Fruit fly (Drosophila melanogaster): ENCODE measurements around the gene Dus4.

Gene Dus4

DNA sequence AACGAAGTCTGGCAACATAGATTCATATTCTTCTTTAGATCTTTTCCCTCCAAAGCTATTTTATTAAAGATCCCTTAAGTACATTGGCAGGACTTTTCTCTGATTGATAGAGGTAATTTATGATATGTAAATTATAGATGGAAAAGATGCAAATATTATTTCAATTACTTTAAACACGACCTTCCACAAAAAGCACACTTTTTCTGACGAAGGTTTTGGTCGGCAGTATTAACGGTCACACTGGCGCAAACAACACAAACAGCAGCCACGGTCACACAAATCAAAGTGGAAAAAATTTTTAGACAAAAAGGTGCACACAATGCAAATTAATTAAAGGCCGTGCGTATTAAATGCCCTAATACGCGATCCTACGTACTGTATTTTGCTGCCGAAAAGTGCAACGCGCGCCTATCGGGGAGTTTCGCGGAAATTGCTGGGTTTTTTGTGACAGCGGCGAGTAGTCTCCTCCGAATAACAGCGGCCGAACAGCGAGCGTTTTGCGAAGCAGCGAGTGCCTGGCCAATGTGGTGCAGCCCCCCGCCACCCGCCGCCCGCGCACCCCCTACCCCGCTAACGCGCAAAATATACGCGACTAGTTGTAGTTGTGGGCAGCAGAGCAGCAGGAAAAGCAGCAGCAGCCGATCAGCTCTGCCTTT is 9.1 kb upstream of the Dus4 start, which contains the start of gene CG10492:
TSS of gene CG10492 (plus strand) at position 219 of the 656 bp plus-strand sequence.
- peak; percentile 53 for TF ChIP-seq Myb (GFP tag; optimal IDR thresholded peaks at IDR 0.05)
- TF ChIP-seq seq (GFP tag; IDR thresholded peaks at IDR 0.05): no peak
- no peak for TF ChIP-seq CG1602 (GFP tag; optimal IDR thresholded peaks at IDR 0.05)
- no peak for TF ChIP-seq Hr51 (GFP tag; optimal IDR thresholded peaks at IDR 0.05)
- TF ChIP-seq CrebB (tag; optimal IDR thresholded peaks at IDR 0.05): peak; percentile 36
- no peak for TF ChIP-seq vfl (GFP tag; optimal IDR thresholded peaks at IDR 0.05)
- TF ChIP-seq CTCF (GFP tag; optimal IDR thresholded peaks at IDR 0.05): peak; percentile 37
- TF ChIP-seq hb (GFP tag; IDR thresholded peaks at IDR 0.05; ENCODE audit: partially characterized antibody): no peak
- TF ChIP-seq pfk (GFP tag; optimal IDR thresholded peaks at IDR 0.05): no peak
- TF ChIP-seq Bgb (GFP tag; IDR thresholded peaks at IDR 0.05; ENCODE audit: partially characterized antibody): peak; percentile 31; the same call in 1 of the 2 replicates
- peak; percentile 19 for TF ChIP-seq Hmr (GFP tag; optimal IDR thresholded peaks at IDR 0.05)
- TF ChIP-seq Dp (GFP tag; optimal IDR thresholded peaks at IDR 0.05): peak; percentile 93
- peak; percentile 49 for TF ChIP-seq CG30020 (tag; optimal IDR thresholded peaks at IDR 0.05)
- TF ChIP-seq phol (tag; optimal IDR thresholded peaks at IDR 0.05): peak; percentile 62
- TF ChIP-seq CG2678 (tag; optimal IDR thresholded peaks at IDR 0.05): no peak
- TF ChIP-seq ATbp (GFP tag; optimal IDR thresholded peaks at IDR 0.05): no peak
- TF ChIP-seq CG18619 (GFP tag; optimal IDR thresholded peaks at IDR 0.05): no peak
- TF ChIP-seq row (GFP tag; IDR thresholded peaks at IDR 0.05): peak; percentile 34; the same call in 2 of the 3 replicates
- peak; percentile 60 for TF ChIP-seq Med (GFP tag)
- peak; percentile 63 for TF ChIP-seq CG2116 (GFP tag; optimal IDR thresholded peaks at IDR 0.05)
- TF ChIP-seq CG12391 (tag; optimal IDR thresholded peaks at IDR 0.05): peak; percentile 7
- TF ChIP-seq CG17186 (GFP tag; optimal IDR thresholded peaks at IDR 0.05): peak; percentile 31
- peak; percentile 26 for TF ChIP-seq CG11504 (tag; optimal IDR thresholded peaks at IDR 0.05)
- TF ChIP-seq Sry-δ (GFP tag; optimal IDR thresholded peaks at IDR 0.05): peak; percentile 52
- TF ChIP-seq NFAT (GFP tag; IDR thresholded peaks at IDR 0.05): peak; percentile 52
- no peak for TF ChIP-seq gro (GFP tag; optimal IDR thresholded peaks at IDR 0.05)
- TF ChIP-seq slp2 (GFP tag; optimal IDR thresholded peaks at IDR 0.05): no peak
- TF ChIP-seq CG3726 (GFP tag; IDR thresholded peaks at IDR 0.05): no peak
- no peak for TF ChIP-seq CG10565 (GFP tag; optimal IDR thresholded peaks at IDR 0.05)
- TF ChIP-seq ftz-f1 (GFP tag; optimal IDR thresholded peaks at IDR 0.05): peak; percentile 81
- TF ChIP-seq CG13123 (GFP tag; optimal IDR thresholded peaks at IDR 0.05): no peak
- peak; percentile 52; the same call in 1 of the 2 replicates for TF ChIP-seq CG3847 (GFP tag; IDR thresholded peaks at IDR 0.05)
- peak; percentile 54 for TF ChIP-seq CG13287 (GFP tag; IDR thresholded peaks at IDR 0.05; ENCODE audit: partially characterized antibody)
- no peak for TF ChIP-seq Dek (tag; optimal IDR thresholded peaks at IDR 0.05)
- no peak for TF ChIP-seq wdn (GFP tag; IDR thresholded peaks at IDR 0.05)
- no peak for TF ChIP-seq sd (tag; optimal IDR thresholded peaks at IDR 0.05)
- TF ChIP-seq zfh2 (GFP tag; optimal IDR thresholded peaks at IDR 0.05): no peak
- peak; percentile 73 for TF ChIP-seq pzg (GFP tag; optimal IDR thresholded peaks at IDR 0.05)
- no peak for TF ChIP-seq CG18011 (GFP tag; optimal IDR thresholded peaks at IDR 0.05)
- TF ChIP-seq CG6854 (GFP tag; optimal IDR thresholded peaks at IDR 0.05): no peak
- no peak for TF ChIP-seq otp (GFP tag; IDR thresholded peaks at IDR 0.05)
- no peak for TF ChIP-seq CG10147 (GFP tag; optimal IDR thresholded peaks at IDR 0.05)
- TF ChIP-seq CG33557 (GFP tag; optimal IDR thresholded peaks at IDR 0.05): no peak
- TF ChIP-seq lov (optimal IDR thresholded peaks at IDR 0.05): no peak
- TF ChIP-seq lov (GFP tag; IDR thresholded peaks at IDR 0.05): no peak
- peak; percentile 49; the same call in 1 of the 3 replicates for TF ChIP-seq ci (GFP tag; IDR thresholded peaks at IDR 0.05)
- no peak for TF ChIP-seq CG15479 (GFP tag; optimal IDR thresholded peaks at IDR 0.05)
- TF ChIP-seq kni (GFP tag; optimal IDR thresholded peaks at IDR 0.05): peak; percentile 92
- no peak for TF ChIP-seq tgo (GFP tag; IDR thresholded peaks at IDR 0.05)
- no peak for TF ChIP-seq CG12071 (GFP tag; optimal IDR thresholded peaks at IDR 0.05)

Measured in whole organism, embryonic.